Fruit fly (Drosophila melanogaster): Measurements from ENCODE around the gene meng.

The meng gene

dm6 chr2L:6708997-6709662 lies 33.2 kb upstream of the meng start, which contains the start of gene Tsp (continued):
- TF ChIP-seq CG10267 (tag; optimal IDR thresholded peaks at IDR 0.05), result peak; percentile 1
- TF ChIP-seq Hsf (GFP tag; optimal IDR thresholded peaks at IDR 0.05), result no peak
- TF ChIP-seq H2.0 (GFP tag; IDR thresholded peaks at IDR 0.05), result no peak
- TF ChIP-seq CG11695 (GFP tag; IDR thresholded peaks at IDR 0.05), result no peak
- TF ChIP-seq Bgb (GFP tag; IDR thresholded peaks at IDR 0.05; ENCODE audit: partially characterized antibody), result 0 out of 2 replicates have a peak, but pooled peaks have one; percentile 18
- no peak for TF ChIP-seq pzg (GFP tag; optimal IDR thresholded peaks at IDR 0.05)
- TF ChIP-seq CG7963 (GFP tag; IDR thresholded peaks at IDR 0.05; ENCODE audit: partially characterized antibody), result no peak
- TF ChIP-seq jigr1 (GFP tag; IDR thresholded peaks at IDR 0.05), result no peak
- TF ChIP-seq CG9817 (tag; optimal IDR thresholded peaks at IDR 0.05), result no peak
- no peak for TF ChIP-seq mld (GFP tag; IDR thresholded peaks at IDR 0.05; ENCODE audit: partially characterized antibody)
- TF ChIP-seq eyg (GFP tag; optimal IDR thresholded peaks at IDR 0.05), result no peak
- TF ChIP-seq CG13624 (GFP tag; optimal IDR thresholded peaks at IDR 0.05), result no peak
- no peak for TF ChIP-seq NfI (GFP tag; optimal IDR thresholded peaks at IDR 0.05)
- TF ChIP-seq org-1 (GFP tag; optimal IDR thresholded peaks at IDR 0.05), result no peak
- no peak for TF ChIP-seq hkb (optimal IDR thresholded peaks at IDR 0.05)
- no peak for TF ChIP-seq hkb (GFP tag; IDR thresholded peaks at IDR 0.05)
- no peak for TF ChIP-seq cad (GFP tag; optimal IDR thresholded peaks at IDR 0.05)
- TF ChIP-seq bowl (GFP tag; IDR thresholded peaks at IDR 0.05), result no peak
- TF ChIP-seq klu (GFP tag; IDR thresholded peaks at IDR 0.05), result no peak
- no peak for TF ChIP-seq C15 (GFP tag; IDR thresholded peaks at IDR 0.05)
- no peak for TF ChIP-seq MESR4 (GFP tag; optimal IDR thresholded peaks at IDR 0.05)
- no peak for TF ChIP-seq Asciz (GFP tag; optimal IDR thresholded peaks at IDR 0.05)
- TF ChIP-seq Neu2 (GFP tag; optimal IDR thresholded peaks at IDR 0.05; ENCODE audit: borderline replicate concordance), result peak; percentile 44
- no peak for TF ChIP-seq CG6689 (GFP tag; IDR thresholded peaks at IDR 0.05)
- peak; percentile 79 for TF ChIP-seq Jarid2 (GFP tag; optimal IDR thresholded peaks at IDR 0.05)
- TF ChIP-seq CG17829 (tag; optimal IDR thresholded peaks at IDR 0.05), result no peak
- TF ChIP-seq NC2α (GFP tag; optimal IDR thresholded peaks at IDR 0.05), result no peak
- TF ChIP-seq CG6854 (GFP tag; optimal IDR thresholded peaks at IDR 0.05), result no peak
- no peak for TF ChIP-seq nerfin-2 (GFP tag; IDR thresholded peaks at IDR 0.05; ENCODE audit: partially characterized antibody)
- TF ChIP-seq CG14667 (GFP tag; IDR thresholded peaks at IDR 0.05), result no peak
- peak; percentile 25 for TF ChIP-seq CG7271 (tag; optimal IDR thresholded peaks at IDR 0.05)
- TF ChIP-seq sug (tag; optimal IDR thresholded peaks at IDR 0.05), result peak; percentile 9
- no peak for TF ChIP-seq CG8281 (tag; optimal IDR thresholded peaks at IDR 0.05)
- TF ChIP-seq CG12744 (GFP tag; optimal IDR thresholded peaks at IDR 0.05), result no peak
- no peak for TF ChIP-seq CG11456 (GFP tag; IDR thresholded peaks at IDR 0.05)
- 0 out of 3 replicates have a peak, but pooled peaks have one; percentile 51 for TF ChIP-seq CG2199 (GFP tag; IDR thresholded peaks at IDR 0.05)
- TF ChIP-seq sd (tag; optimal IDR thresholded peaks at IDR 0.05), result peak; percentile 58
- TF ChIP-seq Deaf1 (tag; optimal IDR thresholded peaks at IDR 0.05), result peak; percentile 4
- TF ChIP-seq unpg (GFP tag; optimal IDR thresholded peaks at IDR 0.05), result peak; percentile 0
- no peak for TF ChIP-seq CG8765 (GFP tag; IDR thresholded peaks at IDR 0.05)
- TF ChIP-seq CG10321 (GFP tag; IDR thresholded peaks at IDR 0.05), result no peak
- TF ChIP-seq Rfx (GFP tag; IDR thresholded peaks at IDR 0.05), result 0 out of 2 replicates have a peak, but pooled peaks have one; percentile 23
- no peak for TF ChIP-seq unc-4 (GFP tag; IDR thresholded peaks at IDR 0.05; ENCODE audit: partially characterized antibody)
- no peak for TF ChIP-seq Atf-2 (GFP tag; optimal IDR thresholded peaks at IDR 0.05)
- TF ChIP-seq CG32767 (GFP tag; IDR thresholded peaks at IDR 0.05), result no peak
- no peak for TF ChIP-seq fd102C (GFP tag; optimal IDR thresholded peaks at IDR 0.05)
- TF ChIP-seq cas (GFP tag; IDR thresholded peaks at IDR 0.05), result no peak
- no peak for TF ChIP-seq CG2129 (GFP tag; IDR thresholded peaks at IDR 0.05; ENCODE audit: partially characterized antibody)
- TF ChIP-seq seq (GFP tag; IDR thresholded peaks at IDR 0.05), result peak; percentile 8; the same call in 1 of the 2 replicates
- no peak for TF ChIP-seq inv (GFP tag; IDR thresholded peaks at IDR 0.05; ENCODE audit: partially characterized antibody)
